Fruit fly (Drosophila melanogaster) whole organism, pupa: Measurements from ENCODE around the gene CG1545.

Source experiments
- CG10348 ChIP-seq: fragments of 200-800 bp; sonication (Bioruptor generic); IDR thresholded peaks from 2 replicates; pipeline ENCODE4 v1.3.6; 2022; ENCODE audit warnings: missing biosample characterization, missing genetic modification characterization
- CG12605 ChIP-seq: fragments of 200-800 bp; sonication (Bioruptor generic); IDR thresholded peaks from 2 replicates; pipeline ENCODE4 v1.3.6; 2022; ENCODE audit warnings: missing biosample characterization, missing genetic modification characterization
- CG13204 ChIP-seq: fragments of 200-800 bp; sonication (Bioruptor generic); optimal IDR thresholded peaks from 2 replicates; lab custom pipeline; 2018; ENCODE audit warnings: missing biosample characterization, mild to moderate bottlenecking, missing genetic modification characterization, moderate library complexity
- CG14655 ChIP-seq: fragments of 200-800 bp; sonication (Bioruptor generic); optimal IDR thresholded peaks from 3 replicates; lab custom pipeline; 2017; ENCODE audit warnings: mild to moderate bottlenecking, missing biosample characterization, missing genetic modification reagents, missing genetic modification characterization
- CG15710 ChIP-seq: fragments of 200-800 bp; sonication (Bioruptor generic); optimal IDR thresholded peaks from 2 replicates; lab custom pipeline; 2018; ENCODE audit warnings: missing biosample characterization, mild to moderate bottlenecking, missing genetic modification characterization, moderate library complexity
- CG17806 ChIP-seq: fragments of 200-800 bp; sonication (Bioruptor generic); optimal IDR thresholded peaks from 2 replicates; lab custom pipeline; 2018; ENCODE audit warnings: missing biosample characterization, mild to moderate bottlenecking, missing genetic modification characterization, moderate library complexity
- CG32121 ChIP-seq: fragments of 200-800 bp; sonication (Bioruptor generic); IDR thresholded peaks from 2 replicates; pipeline ENCODE4 v1.3.6; 2022; ENCODE audit warnings: missing biosample characterization, missing genetic modification characterization
- CG34367 ChIP-seq: fragments of 200-800 bp; sonication (Bioruptor generic); optimal IDR thresholded peaks from 2 replicates; lab custom pipeline; 2018; ENCODE audit warnings: missing biosample characterization, mild to moderate bottlenecking, missing genetic modification characterization
- CG4496 ChIP-seq: fragments of 200-800 bp; sonication (Bioruptor generic); IDR thresholded peaks from 3 replicates; pipeline ENCODE4 v1.3.6; 2022; ENCODE audit warnings: missing biosample characterization, missing genetic modification characterization
- CG8159 ChIP-seq: fragments of 200-800 bp; sonication (Bioruptor generic); optimal IDR thresholded peaks from 3 replicates; lab custom pipeline; 2018; ENCODE audit warnings: missing biosample characterization, mild to moderate bottlenecking, missing genetic modification characterization, moderate library complexity
- CG8301 ChIP-seq: fragments of 200-800 bp; sonication (Bioruptor generic); optimal IDR thresholded peaks from 2 replicates; lab custom pipeline; 2018; ENCODE audit warnings: missing biosample characterization, mild to moderate bottlenecking, missing genetic modification characterization
- CG9948 ChIP-seq: fragments of 200-800 bp; sonication (Bioruptor generic); optimal IDR thresholded peaks from 2 replicates; lab custom pipeline; 2018; ENCODE audit warnings: missing biosample characterization, mild to moderate bottlenecking, missing genetic modification characterization, moderate library complexity
- D1 ChIP-seq: fragments of 200-800 bp; sonication (Bioruptor generic); optimal IDR thresholded peaks from 2 replicates; lab custom pipeline; 2018; ENCODE audit warnings: missing biosample characterization, mild to moderate bottlenecking, missing genetic modification characterization, moderate library complexity
- EcR ChIP-seq: fragments of 200-800 bp; sonication (Bioruptor generic); optimal IDR thresholded peaks from 3 replicates; lab custom pipeline; 2019; ENCODE audit warnings: missing biosample characterization, missing genetic modification characterization, mild to moderate bottlenecking, moderate library complexity, missing genetic modification reagents
- Ets98B ChIP-seq: fragments of 200-800 bp; sonication (Bioruptor generic); IDR thresholded peaks from 2 replicates; pipeline ENCODE4 v1.3.6; 2022; ENCODE audit warnings: missing biosample characterization, missing genetic modification characterization
- Pif1A ChIP-seq: fragments of 200-800 bp; sonication (Bioruptor generic); optimal IDR thresholded peaks from 3 replicates; lab custom pipeline; 2016; ENCODE audit warnings: missing biosample characterization, missing genetic modification characterization
- Pif1B ChIP-seq: fragments of 200-800 bp; sonication (Bioruptor generic); optimal IDR thresholded peaks from 3 replicates; lab custom pipeline; 2016; ENCODE audit warnings: missing biosample characterization, missing genetic modification characterization
- Snoo ChIP-seq: fragments of 200-800 bp; sonication (Bioruptor generic); optimal IDR thresholded peaks from 3 replicates; lab custom pipeline; 2017; ENCODE audit warnings: missing biosample characterization, mild to moderate bottlenecking, missing genetic modification characterization, inconsistent platforms
- fd96Ca ChIP-seq: fragments of 200-800 bp; sonication (Bioruptor generic); IDR thresholded peaks from 3 replicates; pipeline ENCODE4 v1.3.6; 2022; ENCODE audit warnings: missing biosample characterization, missing genetic modification characterization
- gl ChIP-seq: fragments of 200-800 bp; sonication (Bioruptor generic); optimal IDR thresholded peaks from 2 replicates; lab custom pipeline; 2018; ENCODE audit warnings: missing biosample characterization, mild to moderate bottlenecking, missing genetic modification characterization
- rn ChIP-seq: fragments of 200-800 bp; sonication (Bioruptor generic); IDR thresholded peaks from 2 replicates; pipeline ENCODE4 v1.3.6; 2022; ENCODE audit warnings: missing biosample characterization, missing genetic modification characterization

The CG1545 gene

DNA sequence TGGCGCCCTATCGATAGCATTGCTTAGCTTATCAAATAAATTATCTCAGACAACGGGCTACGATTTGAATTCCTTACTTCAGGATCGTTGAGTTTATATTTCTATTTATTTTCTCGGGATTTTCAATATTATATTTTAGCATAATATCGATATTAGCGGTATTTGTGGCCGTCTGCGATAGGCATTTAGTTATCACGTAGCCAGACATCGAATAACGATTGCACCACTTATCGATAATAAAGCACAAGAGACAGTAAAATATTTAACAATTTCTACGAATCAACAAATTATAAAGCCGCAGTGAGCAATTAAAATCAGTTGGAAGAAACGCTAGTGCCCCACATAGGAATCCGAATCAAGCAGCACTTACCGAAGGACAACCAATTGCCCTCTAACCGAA lies 30.7 kb upstream of the CG1545 start, which contains the start of gene CG2076:
TSS of gene CG2076 (plus strand) at position 50 of the 400 bp plus-strand sequence.
- TF ChIP-seq CG15710 (no peak), CG4496 (GFP tag; lab: Robert Waterston, UW) (no peak), fd96Ca (GFP tag; lab: Robert Waterston, UW) (no peak), EcR (GFP tag; lab: Kevin White, UChicago) (no peak), CG12605 (no peak), Pif1A (GFP tag; lab: Kevin White, UChicago) (no peak), CG8159 (tag; lab: Kevin White, UChicago) (no peak), rn (GFP tag; lab: Robert Waterston, UW) (no peak), gl (tag; lab: Kevin White, UChicago) (no peak), CG13204 (GFP tag; lab: Kevin White, UChicago) (no peak), Pif1B (GFP tag; lab: Kevin White, UChicago) (no peak), CG14655 (GFP tag; lab: Kevin White, UChicago) (no peak), Snoo (no peak), CG10348 (GFP tag; lab: Robert Waterston, UW) (no peak)

DNA sequence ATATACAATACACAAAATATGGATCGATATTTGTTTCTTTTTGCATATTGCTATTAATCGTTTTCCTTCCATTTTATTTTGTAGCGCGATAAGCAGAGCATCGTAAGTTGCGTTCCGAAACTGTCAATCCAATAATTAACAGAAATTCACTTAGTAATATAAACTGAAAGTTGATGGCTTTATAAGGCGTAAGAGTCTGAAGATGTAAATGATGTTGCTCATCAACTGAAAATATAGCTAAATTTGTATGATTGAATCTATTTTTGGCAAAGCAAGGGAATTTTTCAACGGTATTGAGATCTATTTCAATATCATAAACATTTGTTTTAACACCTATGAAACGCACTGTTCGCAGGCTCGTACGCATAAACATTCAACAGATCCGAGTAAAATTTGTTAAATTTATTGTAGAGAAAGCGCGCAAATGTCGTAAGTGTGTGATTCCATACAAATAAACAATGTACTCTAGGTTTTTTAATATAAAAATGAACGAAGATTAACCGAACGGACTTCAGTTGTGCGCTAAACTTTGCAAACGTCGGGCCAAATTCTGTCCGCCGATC lies 29.4 kb upstream of the CG1545 start, which contains the start of gene Vago:
TSS of gene Vago (plus strand) at position 513 of the 563 bp plus-strand sequence.
- TF ChIP-seq CG8159 (tag; lab: Kevin White, UChicago) (peak; percentile 26), CG8301 (tag; lab: Kevin White, UChicago) (peak; percentile 17), gl (tag; lab: Kevin White, UChicago) (no peak)

DNA sequence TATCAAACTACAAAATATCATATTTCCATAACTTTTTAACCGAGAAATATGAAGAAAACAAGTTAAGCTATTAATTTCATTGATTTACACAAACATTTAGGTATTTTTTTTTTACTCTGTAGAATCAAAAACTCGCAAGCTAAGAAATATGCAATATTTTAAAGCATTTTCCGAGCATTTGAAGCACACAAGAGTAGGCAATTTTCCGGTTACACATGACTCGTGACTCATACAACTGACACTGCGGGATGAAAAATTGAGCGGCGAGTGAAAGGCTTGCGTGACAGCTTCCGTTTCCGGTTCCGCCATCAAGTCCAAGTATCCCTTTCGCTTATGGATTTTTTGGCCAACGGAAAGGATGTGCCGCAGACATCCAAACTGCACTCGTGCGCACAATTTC lies 28.0 kb upstream of the CG1545 start:
- TF ChIP-seq CG4496 (GFP tag; lab: Robert Waterston, UW) (peak; percentile 55; the same call in 1 of the 3 replicates), CG10348 (GFP tag; lab: Robert Waterston, UW) (no peak)

DNA sequence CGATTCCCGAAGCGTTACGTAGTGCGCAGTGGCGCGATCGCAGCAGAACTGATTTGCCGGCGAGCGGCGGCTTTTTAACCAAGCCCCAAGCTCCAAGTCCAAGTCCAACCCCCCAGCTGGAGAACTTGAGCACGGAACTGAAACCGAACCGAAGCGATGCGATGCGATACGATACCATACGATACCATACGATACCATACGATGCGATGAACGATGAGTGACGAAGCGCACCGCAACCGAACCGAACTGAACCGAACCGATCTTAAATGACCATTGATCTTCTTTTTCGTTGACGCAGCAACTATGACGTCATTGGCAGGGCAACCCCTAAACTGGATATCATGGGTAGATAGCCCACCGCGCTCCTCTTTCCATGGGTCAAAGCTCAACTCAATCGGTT lies 26.8 kb upstream of the CG1545 start, which contains the start of gene sev:
TSS of gene sev (minus strand) at position 50 of the 400 bp plus-strand sequence.
- TF ChIP-seq CG10348 (GFP tag; lab: Robert Waterston, UW): no peak
- TF ChIP-seq Pif1A (GFP tag; lab: Kevin White, UChicago): no peak
- no peak for TF ChIP-seq CG14655 (GFP tag; lab: Kevin White, UChicago)
- TF ChIP-seq CG17806: no peak
- TF ChIP-seq Pif1B (GFP tag; lab: Kevin White, UChicago): no peak
- no peak for TF ChIP-seq CG15710
- TF ChIP-seq CG13204 (GFP tag; lab: Kevin White, UChicago): no peak
- TF ChIP-seq CG4496 (GFP tag; lab: Robert Waterston, UW): no peak
- TF ChIP-seq CG9948 (tag; lab: Kevin White, UChicago): no peak
- TF ChIP-seq CG8159 (tag; lab: Kevin White, UChicago): no peak
- TF ChIP-seq EcR (GFP tag; lab: Kevin White, UChicago): no peak
- no peak for TF ChIP-seq Ets98B (GFP tag; lab: Robert Waterston, UW)
- TF ChIP-seq CG12605: no peak
- TF ChIP-seq CG32121 (GFP tag; lab: Robert Waterston, UW): no peak
- no peak for TF ChIP-seq CG34367 (tag; lab: Kevin White, UChicago)
- no peak for TF ChIP-seq CG8301 (tag; lab: Kevin White, UChicago)
- TF ChIP-seq Snoo: no peak
- no peak for TF ChIP-seq rn (GFP tag; lab: Robert Waterston, UW)

DNA sequence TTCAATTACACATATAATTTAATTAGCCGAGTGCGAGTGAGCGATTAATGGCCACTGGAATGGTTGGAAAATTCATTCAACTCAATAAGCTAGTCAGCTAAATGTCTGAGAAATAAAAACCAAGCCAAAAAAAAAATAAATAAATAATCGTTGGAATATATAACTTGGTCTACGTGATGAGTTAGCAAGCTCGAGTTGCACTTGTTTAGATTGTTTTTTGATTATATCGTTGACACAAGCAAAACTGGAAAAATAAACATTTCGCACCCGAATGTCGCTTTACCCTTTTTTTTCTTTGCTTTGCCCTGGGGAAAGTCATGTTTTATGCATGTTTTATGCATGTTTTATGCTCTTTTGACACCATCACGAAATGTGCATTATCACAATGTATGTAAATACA lies 23.6 kb upstream of the CG1545 start:
- TF ChIP-seq fd96Ca (GFP tag; lab: Robert Waterston, UW) (no peak), CG15710 (no peak)

DNA sequence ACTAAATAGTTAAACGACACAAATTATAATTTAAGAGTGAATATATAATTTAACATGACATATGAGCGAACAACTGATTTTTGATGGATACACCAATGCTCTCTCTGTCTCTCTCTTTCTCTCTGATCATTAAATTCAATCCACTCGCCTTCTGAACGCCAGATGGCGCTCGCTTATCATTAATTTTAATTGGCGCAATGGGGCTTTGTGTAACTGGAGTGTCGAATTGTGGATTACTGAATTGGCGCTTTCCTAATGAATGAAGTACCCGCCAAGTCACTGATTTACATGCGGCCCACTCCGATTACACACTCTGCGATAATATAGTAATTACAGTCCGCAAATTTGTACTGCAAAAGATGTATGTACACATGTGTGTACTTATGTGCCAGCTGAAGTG lies 22.4 kb upstream of the CG1545 start:
- no peak for TF ChIP-seq Ets98B (GFP tag; lab: Robert Waterston, UW)
- no peak for TF ChIP-seq CG10348 (GFP tag; lab: Robert Waterston, UW)
- no peak for TF ChIP-seq fd96Ca (GFP tag; lab: Robert Waterston, UW)
- TF ChIP-seq gl (tag; lab: Kevin White, UChicago): no peak
- no peak for TF ChIP-seq EcR (GFP tag; lab: Kevin White, UChicago)
- no peak for TF ChIP-seq Pif1A (GFP tag; lab: Kevin White, UChicago)
- no peak for TF ChIP-seq CG17806
- no peak for TF ChIP-seq CG34367 (tag; lab: Kevin White, UChicago)
- no peak for TF ChIP-seq CG12605
- no peak for TF ChIP-seq CG14655 (GFP tag; lab: Kevin White, UChicago)
- no peak for TF ChIP-seq CG13204 (GFP tag; lab: Kevin White, UChicago)
- no peak for TF ChIP-seq CG8301 (tag; lab: Kevin White, UChicago)
- TF ChIP-seq CG15710: no peak
- no peak for TF ChIP-seq D1 (tag; lab: Kevin White, UChicago)
- TF ChIP-seq CG4496 (GFP tag; lab: Robert Waterston, UW): no peak
- TF ChIP-seq Pif1B (GFP tag; lab: Kevin White, UChicago): no peak
- no peak for TF ChIP-seq rn (GFP tag; lab: Robert Waterston, UW)
- TF ChIP-seq CG9948 (tag; lab: Kevin White, UChicago): no peak
- TF ChIP-seq CG8159 (tag; lab: Kevin White, UChicago): no peak
- TF ChIP-seq, all 21 proteins: peak for 0
